Worm (Caenorhabditis elegans) whole organism, mixed stage, embryonic: ENCODE results near the gene snrp-3.

Experiments used
- M03D4.4 ChIP-seq: sonication (generic microtip); optimal IDR thresholded peaks from 2 replicates; lab custom pipeline; 2017; ENCODE audit warnings: mild to moderate bottlenecking, missing genetic modification characterization, missing compliant biosample characterization
- ceh-83 ChIP-seq: fragments of 200-800 bp; sonication (Bioruptor generic); optimal IDR thresholded peaks from 2 replicates; lab custom pipeline; 2018; ENCODE audit warnings: mild to moderate bottlenecking, missing genetic modification characterization, missing compliant biosample characterization
- ces-1 ChIP-seq: fragments of 150-350 bp; optimal IDR thresholded peaks from 2 replicates; lab custom pipeline; 2014; ENCODE audit warnings: missing biosample characterization, missing genetic modification reagents, missing genetic modification characterization
- lin-32 ChIP-seq: fragments of 200-800 bp; sonication (Bioruptor generic); optimal IDR thresholded peaks from 2 replicates; lab custom pipeline; 2018; ENCODE audit warnings: mild to moderate bottlenecking, missing genetic modification characterization, missing compliant biosample characterization
- mab-5 ChIP-seq: fragments of 150-350 bp; optimal IDR thresholded peaks from 2 replicates; lab custom pipeline; 2014; ENCODE audit warnings: missing biosample characterization, missing genetic modification characterization
- nhr-237 ChIP-seq: fragments of 150-350 bp; optimal IDR thresholded peaks from 2 replicates; lab custom pipeline; 2014; ENCODE audit warnings: missing biosample characterization, missing genetic modification characterization
- nhr-28 ChIP-seq: fragments of 150-350 bp; optimal IDR thresholded peaks from 2 replicates; lab custom pipeline; 2014; ENCODE audit warnings: missing biosample characterization, missing genetic modification characterization
- pha-4 ChIP-seq: fragments of 150-350 bp; optimal IDR thresholded peaks from 2 replicates; lab custom pipeline; 2018; ENCODE audit warnings: missing biosample characterization, missing genetic modification reagents, missing genetic modification characterization
- sem-2 ChIP-seq: fragments of 200-800 bp; sonication (Bioruptor generic); optimal IDR thresholded peaks from 2 replicates; lab custom pipeline; 2018; ENCODE audit warnings: mild to moderate bottlenecking, missing genetic modification characterization, missing compliant biosample characterization
- snpc-4 ChIP-seq: fragments of 150-350 bp; optimal IDR thresholded peaks from 2 replicates; lab custom pipeline; 2014; ENCODE audit warnings: missing biosample characterization, missing genetic modification characterization
- tbx-8 ChIP-seq: fragments of 200-800 bp; sonication (Bioruptor generic); optimal IDR thresholded peaks from 2 replicates; lab custom pipeline; 2018; ENCODE audit warnings: mild to moderate bottlenecking, missing genetic modification characterization, moderate library complexity, missing compliant biosample characterization
- unc-39 ChIP-seq: fragments of 150-350 bp; optimal IDR thresholded peaks from 2 replicates; lab custom pipeline; 2014; ENCODE audit warnings: missing biosample characterization, missing genetic modification characterization
- unc-62 ChIP-seq: fragments of 150-350 bp; optimal IDR thresholded peaks from 2 replicates; lab custom pipeline; 2014; ENCODE audit warnings: missing biosample characterization, missing genetic modification reagents, missing genetic modification characterization
- zip-8 ChIP-seq: fragments of 150-350 bp; optimal IDR thresholded peaks from 2 replicates; lab custom pipeline; 2014; ENCODE audit warnings: missing biosample characterization, missing genetic modification characterization
- ztf-11 ChIP-seq: fragments of 150-350 bp; optimal IDR thresholded peaks from 2 replicates; lab custom pipeline; 2014; ENCODE audit warnings: missing biosample characterization, missing genetic modification characterization

The snrp-3 gene

DNA sequence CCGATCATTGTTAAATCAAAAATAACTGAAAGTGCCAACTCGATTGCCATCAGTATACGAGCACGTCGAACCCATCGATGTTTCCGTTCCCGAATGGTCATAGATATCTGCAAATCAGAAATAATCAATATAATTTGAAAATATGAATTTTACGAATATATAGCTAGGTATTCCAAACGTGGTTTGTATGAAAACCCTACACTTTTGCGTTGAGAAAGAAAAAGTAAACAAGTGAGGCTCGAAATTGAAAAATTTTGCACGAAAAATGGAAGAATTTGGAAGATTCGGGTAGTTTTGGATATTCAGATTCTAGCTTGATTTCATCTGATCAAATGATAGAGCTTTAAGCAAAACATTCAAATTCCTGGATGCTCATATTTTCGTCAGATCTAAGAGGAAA, 48.8 kb downstream of the snrp-3 start, which contains the start of gene F42A9.9:
F42A9.9 (minus strand) TSS at position 101 of the 400 bp plus-strand sequence.
- TF ChIP-seq pha-4 (tag; lab: Kevin White, UChicago), result no peak
- no peak for TF ChIP-seq snpc-4
- TF ChIP-seq unc-62, result no peak
- TF ChIP-seq ceh-83 (GFP tag; lab: Kevin White, UChicago), result no peak
- no peak for TF ChIP-seq tbx-8 (GFP tag; lab: Kevin White, UChicago)
- TF ChIP-seq zip-8 (tag; lab: Kevin White, UChicago), result no peak
- TF ChIP-seq sem-2 (GFP tag; lab: Kevin White, UChicago), result no peak
- TF ChIP-seq unc-39, result no peak
- TF ChIP-seq mab-5, result no peak
- TF ChIP-seq ztf-11 (tag; lab: Kevin White, UChicago), result no peak
- TF ChIP-seq nhr-28 (tag; lab: Kevin White, UChicago), result no peak
- TF ChIP-seq lin-32 (GFP tag; lab: Kevin White, UChicago), result no peak
- TF ChIP-seq nhr-237 (tag; lab: Kevin White, UChicago), result no peak
- TF ChIP-seq ces-1 (GFP tag; lab: Kevin White, UChicago), result no peak
- TF ChIP-seq M03D4.4 (tag; lab: Kevin White, UChicago), result no peak
